Fruit fly (Drosophila melanogaster): ENCODE data around the gene CG14142.

Gene CG14142

dm6 chr3L:11138862-11139261, 34.5 kb upstream of the CG14142 start:
- TF ChIP-seq tai (GFP tag; optimal IDR thresholded peaks at IDR 0.05) (no peak), OdsH (GFP tag; optimal IDR thresholded peaks at IDR 0.05) (no peak), Rel (GFP tag; optimal IDR thresholded peaks at IDR 0.05) (no peak), Rel (tag; optimal IDR thresholded peaks at IDR 0.05) (no peak), brk (GFP tag; optimal IDR thresholded peaks at IDR 0.05) (no peak)

dm6 chr3L:11145065-11145464, 28.2 kb upstream of the CG14142 start:
- TF ChIP-seq dl (GFP tag; optimal IDR thresholded peaks at IDR 0.05; ENCODE audit: insufficient read depth in 1 of 2, partially characterized antibody in 2 of 2) (no peak), lola (GFP tag; optimal IDR thresholded peaks at IDR 0.05) (no peak), Mio (GFP tag; optimal IDR thresholded peaks at IDR 0.05) (no peak), usp (GFP tag; optimal IDR thresholded peaks at IDR 0.05) (no peak), Myc (optimal IDR thresholded peaks at IDR 0.05) (no peak), Sp1 (GFP tag; optimal IDR thresholded peaks at IDR 0.05) (no peak), fru (GFP tag; optimal IDR thresholded peaks at IDR 0.05) (no peak), Hr78 (GFP tag; optimal IDR thresholded peaks at IDR 0.05) (no peak), ey (GFP tag; optimal IDR thresholded peaks at IDR 0.05) (no peak), sage (GFP tag; optimal IDR thresholded peaks at IDR 0.05) (no peak), Vsx2 (GFP tag; optimal IDR thresholded peaks at IDR 0.05; ENCODE audit: partially characterized antibody) (no peak), OdsH (GFP tag; optimal IDR thresholded peaks at IDR 0.05) (no peak), tai (GFP tag; optimal IDR thresholded peaks at IDR 0.05) (no peak), HLH106 (tag; optimal IDR thresholded peaks at IDR 0.05) (no peak), rgr (GFP tag; optimal IDR thresholded peaks at IDR 0.05) (no peak), N (GFP tag; optimal IDR thresholded peaks at IDR 0.05) (no peak)

- TF ChIP-seq ey (GFP tag; optimal IDR thresholded peaks at IDR 0.05) (no peak), tai (GFP tag; optimal IDR thresholded peaks at IDR 0.05) (no peak), CG9705 (GFP tag; optimal IDR thresholded peaks at IDR 0.05) (no peak), pan (optimal IDR thresholded peaks at IDR 0.05) (no peak), br (GFP tag; optimal IDR thresholded peaks at IDR 0.05) (no peak), brk (GFP tag; optimal IDR thresholded peaks at IDR 0.05) (no peak), HLH106 (tag; optimal IDR thresholded peaks at IDR 0.05) (no peak), Sp1 (GFP tag; optimal IDR thresholded peaks at IDR 0.05) (no peak), jim (GFP tag; optimal IDR thresholded peaks at IDR 0.05) (no peak), Hnf4 (GFP tag; optimal IDR thresholded peaks at IDR 0.05) (no peak), Rel (GFP tag; optimal IDR thresholded peaks at IDR 0.05) (no peak), Rel (tag; optimal IDR thresholded peaks at IDR 0.05) (no peak), Mio (GFP tag; optimal IDR thresholded peaks at IDR 0.05) (no peak)
Observed at dm6 chr3L:11147675-11148074, 25.6 kb upstream of the CG14142 start.

- no peak for TF ChIP-seq Rel (GFP tag; optimal IDR thresholded peaks at IDR 0.05)
- TF ChIP-seq Rel (tag; optimal IDR thresholded peaks at IDR 0.05): no peak
- no peak for TF ChIP-seq psq (GFP tag; optimal IDR thresholded peaks at IDR 0.05)
- no peak for TF ChIP-seq Hr83 (GFP tag; optimal IDR thresholded peaks at IDR 0.05; ENCODE audit: poor library complexity, severe bottlenecking)
- TF ChIP-seq h (GFP tag; optimal IDR thresholded peaks at IDR 0.05): no peak
- TF ChIP-seq CG32264 (GFP tag; optimal IDR thresholded peaks at IDR 0.05): no peak
- TF ChIP-seq foxo (GFP tag; optimal IDR thresholded peaks at IDR 0.05): no peak
- no peak for TF ChIP-seq Hr78 (GFP tag; optimal IDR thresholded peaks at IDR 0.05)
- no peak for TF ChIP-seq Jra (GFP tag; optimal IDR thresholded peaks at IDR 0.05)
- TF ChIP-seq tai (GFP tag; optimal IDR thresholded peaks at IDR 0.05): no peak
- no peak for TF ChIP-seq GATAd (GFP tag; optimal IDR thresholded peaks at IDR 0.05)
- no peak for TF ChIP-seq br (GFP tag; optimal IDR thresholded peaks at IDR 0.05)
- TF ChIP-seq rgr (GFP tag; optimal IDR thresholded peaks at IDR 0.05): no peak
Observed at dm6 chr3L:11148478-11149251, 24.6 kb upstream of the CG14142 start.

- TF ChIP-seq Hnf4 (GFP tag; optimal IDR thresholded peaks at IDR 0.05): no peak
- TF ChIP-seq psq (GFP tag; optimal IDR thresholded peaks at IDR 0.05): no peak
Observed at dm6 chr3L:11150735-11151287, 22.5 kb upstream of the CG14142 start, which contains the start of gene CG6216. Gene CG6216 (minus strand): TSS chr3L:11150785.
